Worm (Caenorhabditis elegans): Measurements from ENCODE around the gene E02C12.11.
A peak's percentile ranks its signal among the peaks of the same experiment; 100 is the strongest.

E02C12.11 gene

DNA sequence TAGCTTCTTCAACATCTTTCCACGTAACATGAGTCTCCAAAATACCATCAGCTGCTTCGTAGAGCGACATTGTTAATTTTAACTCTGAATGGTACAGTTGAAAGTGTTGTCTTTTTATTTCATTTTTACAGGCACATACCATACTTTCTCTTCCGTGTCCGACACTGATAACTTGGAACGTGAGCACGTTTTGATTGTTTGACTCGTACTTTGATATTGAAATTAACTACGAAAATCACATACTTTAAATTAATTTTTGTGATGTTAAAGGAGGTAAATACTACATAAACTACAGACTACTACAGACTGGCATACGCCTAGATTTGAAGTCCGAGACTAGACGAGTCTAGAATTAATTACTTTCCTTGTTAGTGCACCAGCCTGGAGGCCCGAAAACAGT is 1.4 kb downstream of the E02C12.11 start, which contains the start of gene E02C12.10:
Gene E02C12.10, minus strand, starts transcription at position 75 of the 400 bp plus-strand sequence.
- TF ChIP-seq mml-1 (tag; optimal IDR thresholded peaks at IDR 0.05) (no peak), daf-12 (tag; optimal IDR thresholded peaks at IDR 0.05) (no peak), fkh-2 (tag; optimal IDR thresholded peaks at IDR 0.05) (no peak), nfya-1 (tag; optimal IDR thresholded peaks at IDR 0.05; ENCODE audit: insufficient read depth) (no peak)

DNA sequence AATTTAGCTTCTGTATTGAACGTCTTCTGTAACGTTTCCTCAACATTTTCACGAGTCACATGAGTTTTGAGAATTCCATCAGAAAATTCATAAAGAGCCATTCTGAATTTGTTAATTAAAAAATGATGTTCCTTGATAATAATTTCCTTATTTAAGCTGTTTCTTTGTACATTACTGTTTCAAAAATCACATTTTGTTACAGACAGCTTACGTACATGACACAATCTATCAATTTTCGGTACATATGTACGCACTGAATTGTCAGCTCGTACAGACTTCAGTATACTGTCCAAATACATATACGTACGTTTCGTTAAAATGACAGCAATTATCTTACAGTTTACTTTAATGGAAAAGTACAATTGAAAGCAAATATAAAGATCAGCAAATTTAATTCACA is 3.3 kb downstream of the E02C12.11 start, which contains the start of gene E02C12.19:
Gene E02C12.19, minus strand, starts transcription at position 101 of the 400 bp plus-strand sequence.
- TF ChIP-seq unc-39 (tag; optimal IDR thresholded peaks at IDR 0.05) = no peak
- no peak for TF ChIP-seq ztf-4 (tag; optimal IDR thresholded peaks at IDR 0.05)
- no peak for TF ChIP-seq egl-27 (tag; optimal IDR thresholded peaks at IDR 0.05)
- no peak for TF ChIP-seq daf-12 (tag; optimal IDR thresholded peaks at IDR 0.05)
- TF ChIP-seq nhr-25 (tag; optimal IDR thresholded peaks at IDR 0.05) = no peak
- no peak for TF ChIP-seq pqm-1 (tag; optimal IDR thresholded peaks at IDR 0.05)

DNA sequence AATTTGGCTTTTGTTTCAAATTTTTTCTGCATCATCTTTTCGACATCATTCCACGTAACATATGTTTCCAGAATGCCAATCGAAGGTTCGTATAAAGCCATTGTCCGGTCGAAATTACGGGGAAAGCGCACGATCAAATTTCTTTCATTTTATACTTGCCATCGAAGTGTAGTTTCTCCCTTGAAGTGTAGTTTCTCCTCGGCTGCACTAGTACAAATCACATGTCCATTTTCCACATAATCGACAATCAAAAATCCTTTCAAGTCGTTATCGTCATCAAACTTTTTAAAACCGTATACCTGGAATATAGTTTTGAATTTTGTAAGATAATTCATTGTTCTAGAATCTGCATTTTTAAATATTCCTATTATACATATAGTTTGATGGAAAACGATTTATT is 4.3 kb downstream of the E02C12.11 start, which contains the start of gene E02C12.9:
Gene E02C12.9, minus strand, starts transcription at position 101 of the 400 bp plus-strand sequence.
- TF ChIP-seq hmg-11 (tag; optimal IDR thresholded peaks at IDR 0.05) = no peak
- no peak for TF ChIP-seq ama-1 (optimal IDR thresholded peaks at IDR 0.05)
- no peak for TF ChIP-seq elt-2 (tag; optimal IDR thresholded peaks at IDR 0.05)

DNA sequence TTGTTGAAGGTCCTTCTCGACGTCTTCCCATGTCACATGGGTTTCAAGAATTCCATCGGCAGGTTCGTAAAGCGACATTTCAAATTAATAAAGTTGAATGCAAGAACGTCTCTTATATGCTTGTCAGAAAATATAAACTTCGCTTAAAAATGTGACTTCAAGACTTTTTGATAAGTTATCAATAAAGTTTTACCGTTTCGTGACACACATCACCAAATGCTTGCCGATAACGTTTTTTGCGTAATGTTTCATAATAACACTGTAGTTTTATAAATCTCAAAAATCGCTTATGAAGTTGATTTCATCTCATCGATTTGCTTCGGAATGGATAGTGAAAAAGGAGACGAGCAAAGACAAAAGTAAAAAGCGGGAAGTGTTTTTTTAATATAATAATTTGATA is 6.2 kb downstream of the E02C12.11 start, which contains the start of gene E02C12.8:
Gene E02C12.8, minus strand, starts transcription at position 141 of the 400 bp plus-strand sequence.
- TF ChIP-seq unc-62 (GFP tag; optimal IDR thresholded peaks at IDR 0.05) = no peak
- peak; percentile 75 for TF ChIP-seq pqm-1 (tag; optimal IDR thresholded peaks at IDR 0.05)
- TF ChIP-seq elt-2 (tag; optimal IDR thresholded peaks at IDR 0.05) = peak; percentile 85

DNA sequence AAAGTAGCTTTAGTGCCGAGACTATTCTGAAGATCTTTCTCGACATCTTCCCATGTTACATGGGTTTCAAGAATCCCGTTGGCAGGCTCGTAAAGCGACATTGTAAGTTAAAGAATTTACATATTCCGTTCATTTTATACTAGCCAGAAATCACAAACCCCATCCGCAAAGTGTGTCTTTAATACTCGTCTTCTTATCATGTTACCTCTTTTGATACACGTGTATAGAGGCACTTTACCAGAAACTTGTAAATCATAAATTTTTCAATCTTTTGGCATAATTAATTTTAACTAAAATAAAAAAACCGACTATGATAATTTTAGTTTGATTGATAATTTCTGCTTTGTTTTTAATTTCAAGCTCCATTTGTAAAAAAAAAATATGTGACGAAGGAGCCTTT is 8.7 kb downstream of the E02C12.11 start, which contains the start of gene E02C12.6:
Gene E02C12.6, minus strand, starts transcription at position 101 of the 400 bp plus-strand sequence.
- no peak for TF ChIP-seq R02D3.7 (tag; optimal IDR thresholded peaks at IDR 0.05)
- no peak for TF ChIP-seq jun-1 (tag; optimal IDR thresholded peaks at IDR 0.05)
- TF ChIP-seq nfya-1 (tag; optimal IDR thresholded peaks at IDR 0.05; ENCODE audit: insufficient read depth) = no peak
- TF ChIP-seq hmg-11 (tag; optimal IDR thresholded peaks at IDR 0.05) = no peak
- TF ChIP-seq ama-1 (optimal IDR thresholded peaks at IDR 0.05) = no peak
- no peak for TF ChIP-seq fkh-10 (GFP tag; optimal IDR thresholded peaks at IDR 0.05)
- TF ChIP-seq nhr-28 (tag; optimal IDR thresholded peaks at IDR 0.05) = no peak
- TF ChIP-seq egl-5 (tag; optimal IDR thresholded peaks at IDR 0.05) = no peak
- TF ChIP-seq pha-4 (tag; optimal IDR thresholded peaks at IDR 0.05) = no peak
- no peak for TF ChIP-seq skn-1 (tag; optimal IDR thresholded peaks at IDR 0.05)
- TF ChIP-seq ceh-9 (tag; optimal IDR thresholded peaks at IDR 0.05) = no peak

DNA sequence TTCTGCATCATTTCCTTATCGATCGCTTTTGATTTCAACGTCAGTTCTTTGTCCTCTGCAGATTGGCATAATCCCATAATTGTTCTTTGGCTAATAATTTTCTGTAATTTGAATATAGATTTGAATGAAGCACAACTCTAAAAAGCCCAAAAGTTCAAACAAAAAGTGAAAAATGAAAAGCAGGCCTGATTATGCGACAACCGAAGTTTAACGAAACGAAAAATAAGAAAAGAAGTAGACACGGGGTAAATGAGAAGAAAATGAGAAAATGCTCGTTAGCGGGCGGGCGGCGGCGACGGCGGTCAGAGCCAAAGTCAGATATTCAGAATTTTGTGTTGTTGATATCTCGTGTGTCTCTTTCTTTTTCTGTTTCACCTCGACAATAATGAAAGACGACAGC is 20.0 kb downstream of the E02C12.11 start, which contains the start of gene gpa-3:
Gene gpa-3, minus strand, starts transcription at position 101 of the 400 bp plus-strand sequence.
- TF ChIP-seq elt-1 (tag; optimal IDR thresholded peaks at IDR 0.05) (no peak), lsy-12 (tag; optimal IDR thresholded peaks at IDR 0.05) (no peak), unc-39 (tag; optimal IDR thresholded peaks at IDR 0.05) (no peak), ceh-82 (tag; optimal IDR thresholded peaks at IDR 0.05) (no peak)

DNA sequence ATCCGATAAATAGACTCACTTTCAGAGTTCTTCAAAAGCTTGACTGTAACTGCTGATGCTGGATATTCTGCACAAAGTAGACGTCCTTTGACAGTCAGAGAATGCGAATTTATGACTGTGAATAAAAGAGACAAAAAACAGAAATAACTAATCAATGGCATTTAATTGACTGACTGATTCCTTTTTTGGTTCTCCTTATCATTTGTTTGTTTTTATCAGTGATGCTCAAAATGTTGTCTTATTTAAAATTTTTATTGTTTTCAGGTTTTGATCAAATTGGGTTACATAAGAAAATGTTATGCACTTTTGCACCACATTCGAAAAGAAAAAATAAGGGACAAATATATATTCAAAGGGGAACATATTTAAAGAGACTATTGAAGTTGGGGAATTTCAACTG is 23.4 kb downstream of the E02C12.11 start, which contains the start of gene ttr-49:
Gene ttr-49, minus strand, starts transcription at position 171 of the 400 bp plus-strand sequence.
- TF ChIP-seq ztf-4 (tag; optimal IDR thresholded peaks at IDR 0.05) (no peak), nhr-12 (tag; optimal IDR thresholded peaks at IDR 0.05) (no peak), skn-1 (tag; optimal IDR thresholded peaks at IDR 0.05) (no peak), jun-1 (tag; optimal IDR thresholded peaks at IDR 0.05) (no peak), lsy-12 (tag; optimal IDR thresholded peaks at IDR 0.05) (no peak), elt-2 (tag; optimal IDR thresholded peaks at IDR 0.05) (peak; percentile 64), unc-39 (tag; optimal IDR thresholded peaks at IDR 0.05) (no peak), ama-1 (optimal IDR thresholded peaks at IDR 0.05) (no peak), R02D3.7 (tag; optimal IDR thresholded peaks at IDR 0.05) (no peak), egl-27 (tag; optimal IDR thresholded peaks at IDR 0.05) (no peak), fkh-2 (tag; optimal IDR thresholded peaks at IDR 0.05) (no peak), lin-39 (tag; optimal IDR thresholded peaks at IDR 0.05) (no peak), ceh-16 (tag; optimal IDR thresholded peaks at IDR 0.05) (no peak), fos-1 (tag; optimal IDR thresholded peaks at IDR 0.05) (no peak), pqm-1 (tag; optimal IDR thresholded peaks at IDR 0.05) (peak; percentile 24), nhr-77 (tag; optimal IDR thresholded peaks at IDR 0.05) (no peak), ceh-9 (tag; optimal IDR thresholded peaks at IDR 0.05) (no peak), egl-5 (tag; optimal IDR thresholded peaks at IDR 0.05) (no peak)

Measured in whole organism, L3 larva.